Fruit fly (Drosophila melanogaster): Measurements from ENCODE around the gene Etfb.

dm6 chr3R:29816266-29816665, 13.5 kb upstream of the Etfb start, which contains the start of gene Vps16B:
- TF ChIP-seq usp (GFP tag; optimal IDR thresholded peaks at IDR 0.05) (no peak), br (GFP tag; optimal IDR thresholded peaks at IDR 0.05) (no peak), psq (GFP tag; optimal IDR thresholded peaks at IDR 0.05) (no peak), Abd-B (GFP tag; optimal IDR thresholded peaks at IDR 0.05) (no peak), rgr (GFP tag; optimal IDR thresholded peaks at IDR 0.05) (no peak)

Data from whole organism, wandering third instar larva.